Worm (Caenorhabditis elegans) whole organism, L4 larva: ENCODE data around the gene K04G7.1.

Source experiments
- F37D6.2 ChIP-seq: sonication (generic microtip); optimal IDR thresholded peaks from 2 replicates; lab custom pipeline; 2016; ENCODE audit warnings: mild to moderate bottlenecking, missing genetic modification characterization, missing compliant biosample characterization
- F44E2.7 ChIP-seq: fragments of 200-800 bp; sonication (Bioruptor generic); IDR thresholded peaks from 2 replicates; pipeline ENCODE4 v2.1.2; 2022; ENCODE audit warnings: missing genetic modification characterization, missing compliant biosample characterization
- F49E8.2 ChIP-seq: sonication (generic microtip); optimal IDR thresholded peaks from 2 replicates; lab custom pipeline; 2016; ENCODE audit warnings: missing compliant biosample characterization, mild to moderate bottlenecking, missing genetic modification characterization, borderline replicate concordance
- R02D3.7 ChIP-seq: fragments of 150-350 bp; sonication (generic microtip); optimal IDR thresholded peaks from 3 replicates; lab custom pipeline; 2014; ENCODE audit warnings: missing biosample characterization, missing genetic modification characterization
- Y5F2A.4 ChIP-seq: fragments of 200-800 bp; sonication (Bioruptor generic); optimal IDR thresholded peaks from 2 replicates; lab custom pipeline; 2018; ENCODE audit warnings: mild to moderate bottlenecking, missing genetic modification characterization, missing compliant biosample characterization
- Y75B8A.6 ChIP-seq: fragments of 200-800 bp; sonication (Bioruptor generic); IDR thresholded peaks from 2 replicates; pipeline ENCODE4 v1.3.6; 2022; ENCODE audit warnings: missing genetic modification reagents, missing genetic modification characterization, missing compliant biosample characterization
- ZK337.2 ChIP-seq: fragments of 200-800 bp; sonication (Bioruptor generic); IDR thresholded peaks from 2 replicates; pipeline ENCODE4 v1.3.6; 2022; ENCODE audit warnings: missing genetic modification reagents, missing genetic modification characterization, missing compliant biosample characterization
- arid-1 ChIP-seq: fragments of 200-800 bp; sonication (Bioruptor generic); conservative IDR thresholded peaks from 2 replicates; pipeline ENCODE4 v1.3.6; 2022; ENCODE audit warnings: missing genetic modification reagents, missing genetic modification characterization, missing compliant biosample characterization
- attf-4 ChIP-seq: sonication (generic microtip); optimal IDR thresholded peaks from 3 replicates; lab custom pipeline; 2017; ENCODE audit warnings: missing biosample characterization, missing genetic modification characterization
- ceh-32 ChIP-seq: sonication (generic microtip); optimal IDR thresholded peaks from 2 replicates; lab custom pipeline; 2016; ENCODE audit warnings: mild to moderate bottlenecking, missing genetic modification characterization, missing compliant biosample characterization; ENCODE audit not compliant: poor library complexity
- ceh-62 ChIP-seq: sonication (generic microtip); optimal IDR thresholded peaks from 2 replicates; lab custom pipeline; 2017; ENCODE audit warnings: missing biosample characterization, missing genetic modification characterization
- ceh-82 ChIP-seq: sonication (generic microtip); optimal IDR thresholded peaks from 2 replicates; lab custom pipeline; 2017; ENCODE audit warnings: missing biosample characterization, missing genetic modification characterization
- cey-2 ChIP-seq: sonication (generic microtip); optimal IDR thresholded peaks from 3 replicates; lab custom pipeline; 2017; ENCODE audit warnings: missing genetic modification characterization, mild to moderate bottlenecking, missing compliant biosample characterization, antibody characterized with exemption, borderline replicate concordance; ENCODE audit not compliant: insufficient read depth
- daf-12 ChIP-seq: fragments of 150-350 bp; optimal IDR thresholded peaks from 2 replicates; lab custom pipeline; 2014; ENCODE audit warnings: missing biosample characterization, missing genetic modification reagents, missing genetic modification characterization
- daf-19 ChIP-seq: fragments of 200-800 bp; sonication (Bioruptor generic); conservative IDR thresholded peaks from 2 replicates; pipeline ENCODE4 v1.3.6; 2022; ENCODE audit warnings: missing genetic modification characterization, missing compliant biosample characterization
- dmd-9 ChIP-seq: fragments of 200-800 bp; sonication (Bioruptor generic); IDR thresholded peaks from 2 replicates; pipeline ENCODE4 v1.3.6; 2022; ENCODE audit warnings: missing genetic modification reagents, missing genetic modification characterization, missing compliant biosample characterization
- dpl-1 ChIP-seq: fragments of 150-350 bp; optimal IDR thresholded peaks from 2 replicates; lab custom pipeline; 2014; ENCODE audit warnings: missing biosample characterization, missing genetic modification reagents, missing genetic modification characterization
- dve-1 ChIP-seq: sonication (generic microtip); optimal IDR thresholded peaks from 2 replicates; lab custom pipeline; 2017; ENCODE audit warnings: antibody characterized with exemption, mild to moderate bottlenecking, missing genetic modification characterization, missing compliant biosample characterization; ENCODE audit not compliant: insufficient read depth
- egl-43 ChIP-seq: fragments of 200-800 bp; sonication (Bioruptor generic); IDR thresholded peaks from 2 replicates; pipeline ENCODE4 v1.3.6; 2022; ENCODE audit warnings: missing genetic modification reagents, missing genetic modification characterization, missing compliant biosample characterization
- gei-8 ChIP-seq: fragments of 200-800 bp; sonication (Bioruptor generic); optimal IDR thresholded peaks from 2 replicates; lab custom pipeline; 2018; ENCODE audit warnings: mild to moderate bottlenecking, missing genetic modification characterization, missing compliant biosample characterization
- lin-15B ChIP-seq: fragments of 150-350 bp; sonication (generic microtip); optimal IDR thresholded peaks from 3 replicates; lab custom pipeline; 2014; ENCODE audit warnings: missing biosample characterization, missing genetic modification characterization
- lin-29 ChIP-seq: fragments of 200-800 bp; sonication (Bioruptor generic); IDR thresholded peaks from 2 replicates; pipeline ENCODE4 v1.3.6; 2022; ENCODE audit warnings: missing genetic modification reagents, missing genetic modification characterization, missing compliant biosample characterization
- lin-38 ChIP-seq: fragments of 200-800 bp; sonication (Bioruptor generic); IDR thresholded peaks from 2 replicates; pipeline ENCODE4 v1.3.6; 2022; ENCODE audit warnings: missing genetic modification reagents, missing genetic modification characterization, missing compliant biosample characterization
- lin-39 ChIP-seq: fragments of 150-350 bp; optimal IDR thresholded peaks from 2 replicates; lab custom pipeline; 2014; ENCODE audit warnings: missing biosample characterization, missing genetic modification reagents, missing genetic modification characterization
- mes-2 ChIP-seq: sonication (generic microtip); optimal IDR thresholded peaks from 2 replicates; lab custom pipeline; 2016; ENCODE audit warnings: missing genotype, mild to moderate bottlenecking, missing genetic modification characterization, missing compliant biosample characterization; ENCODE audit not compliant: poor library complexity, severe bottlenecking
- mxl-2 ChIP-seq: fragments of 200-800 bp; sonication (Bioruptor generic); conservative IDR thresholded peaks from 2 replicates; pipeline ENCODE4 v1.3.6; 2022; ENCODE audit warnings: missing genetic modification reagents, missing genetic modification characterization, missing compliant biosample characterization
- nhr-11 ChIP-seq: fragments of 150-350 bp; optimal IDR thresholded peaks from 2 replicates; lab custom pipeline; 2014; ENCODE audit warnings: missing biosample characterization, missing genetic modification characterization
- nhr-111 ChIP-seq: fragments of 200-800 bp; sonication (Bioruptor generic); optimal IDR thresholded peaks from 2 replicates; lab custom pipeline; 2018; ENCODE audit warnings: mild to moderate bottlenecking, missing genetic modification characterization, missing compliant biosample characterization
- nhr-237 ChIP-seq: sonication (generic microtip); optimal IDR thresholded peaks from 2 replicates; lab custom pipeline; 2017; ENCODE audit warnings: missing biosample characterization, missing genetic modification characterization
- nhr-25 ChIP-seq: sonication (generic microtip); optimal IDR thresholded peaks from 2 replicates; lab custom pipeline; 2017; ENCODE audit warnings: missing genetic modification characterization, mild to moderate bottlenecking, missing compliant biosample characterization, antibody characterized with exemption, moderate library complexity, borderline replicate concordance; ENCODE audit not compliant: insufficient read depth
- nhr-42 ChIP-seq: fragments of 200-800 bp; sonication (Bioruptor generic); IDR thresholded peaks from 2 replicates; pipeline ENCODE4 v1.3.6; 2022; ENCODE audit warnings: missing genetic modification characterization, missing compliant biosample characterization
- nhr-6 ChIP-seq: fragments of 150-350 bp; optimal IDR thresholded peaks from 2 replicates; lab custom pipeline; 2014; ENCODE audit warnings: missing biosample characterization, missing genetic modification characterization
- nhr-76 ChIP-seq: fragments of 150-350 bp; optimal IDR thresholded peaks from 2 replicates; lab custom pipeline; 2014; ENCODE audit warnings: missing biosample characterization, missing genetic modification characterization
- pha-4 ChIP-seq, 2 experiments: fragments of 150-350 bp in 1 of 2; fragments of 200-800 bp in 1 of 2; sonication (Bioruptor generic) in 1 of 2; IDR thresholded peaks in 1 of 2; optimal IDR thresholded peaks in 1 of 2; 2 replicates each; pipeline versions ENCODE4 v1.3.6 to Lab custom; 2014 to 2022; ENCODE audit warnings: missing genetic modification characterization in 2 of 2, missing genetic modification reagents in 2 of 2, missing biosample characterization in 1 of 2, missing compliant biosample characterization in 1 of 2
- pqm-1 ChIP-seq: sonication (generic microtip); optimal IDR thresholded peaks from 2 replicates; lab custom pipeline; 2017; ENCODE audit warnings: missing biosample characterization, missing genetic modification characterization
- rbr-2 ChIP-seq: sonication (generic microtip); optimal IDR thresholded peaks from 2 replicates; lab custom pipeline; 2016; ENCODE audit warnings: missing genotype, missing genetic modification characterization, missing compliant biosample characterization
- sdz-12 ChIP-seq: fragments of 200-800 bp; sonication (Bioruptor generic); optimal IDR thresholded peaks from 2 replicates; lab custom pipeline; 2018; ENCODE audit warnings: mild to moderate bottlenecking, missing genetic modification characterization, missing compliant biosample characterization
- set-16 ChIP-seq: fragments of 200-800 bp; sonication (Bioruptor generic); IDR thresholded peaks from 2 replicates; pipeline ENCODE4 v1.3.6; 2022; ENCODE audit warnings: missing genetic modification reagents, missing genetic modification characterization, missing compliant biosample characterization
- skn-1 ChIP-seq: fragments of 150-350 bp; optimal IDR thresholded peaks from 2 replicates; lab custom pipeline; 2014; ENCODE audit warnings: missing biosample characterization, missing genetic modification characterization
- snpc-1.2 ChIP-seq: fragments of 200-800 bp; sonication (Bioruptor generic); IDR thresholded peaks from 2 replicates; pipeline ENCODE4 v1.3.6; 2022; ENCODE audit warnings: missing genetic modification reagents, missing genetic modification characterization, missing compliant biosample characterization
- spr-3 ChIP-seq: fragments of 200-800 bp; sonication (Bioruptor generic); optimal IDR thresholded peaks from 2 replicates; lab custom pipeline; 2018; ENCODE audit warnings: mild to moderate bottlenecking, missing genetic modification characterization, missing compliant biosample characterization
- vab-7 ChIP-seq: fragments of 200-800 bp; sonication (Bioruptor generic); IDR thresholded peaks from 2 replicates; pipeline ENCODE4 v1.3.6; 2022; ENCODE audit warnings: missing genetic modification reagents, missing genetic modification characterization, missing compliant biosample characterization
- zfp-3 ChIP-seq: fragments of 200-800 bp; sonication (Bioruptor generic); conservative IDR thresholded peaks from 2 replicates; pipeline ENCODE4 v1.3.6; 2022; ENCODE audit warnings: missing genetic modification reagents, missing genetic modification characterization, missing compliant biosample characterization
- zip-11 ChIP-seq: fragments of 200-800 bp; sonication (Bioruptor generic); IDR thresholded peaks from 2 replicates; pipeline ENCODE4 v1.3.6; 2022; ENCODE audit warnings: missing genetic modification characterization, missing compliant biosample characterization
- zip-2 ChIP-seq: fragments of 150-350 bp; optimal IDR thresholded peaks from 2 replicates; lab custom pipeline; 2014; ENCODE audit warnings: missing biosample characterization, missing genetic modification characterization
- ztf-7 ChIP-seq: fragments of 150-350 bp; optimal IDR thresholded peaks from 2 replicates; lab custom pipeline; 2014; ENCODE audit warnings: missing biosample characterization, missing genetic modification characterization

Gene K04G7.1

DNA sequence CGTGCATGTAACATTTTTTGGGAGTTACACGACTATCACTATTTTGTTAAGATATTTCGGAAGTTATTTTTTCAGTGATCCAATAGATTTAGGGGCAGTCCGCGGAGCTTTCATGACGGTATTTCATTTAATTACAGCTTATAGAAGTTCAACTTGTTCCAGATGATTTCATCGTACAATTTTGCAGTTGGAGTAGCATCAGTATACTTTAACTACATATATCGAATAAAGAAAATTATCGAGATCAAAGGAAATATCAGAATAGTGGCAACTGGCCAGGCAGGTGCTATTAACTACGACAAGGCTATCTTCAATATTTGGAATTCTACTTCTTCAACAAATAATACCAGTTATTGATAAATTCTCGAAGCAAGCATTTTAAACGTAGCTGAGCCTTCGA is 16.0 kb downstream of the K04G7.1 start (continued):
- TF ChIP-seq dmd-9 (no peak), nhr-76 (no peak), ZK337.2 (GFP tag; lab: Robert Waterston, UW) (no peak)

DNA sequence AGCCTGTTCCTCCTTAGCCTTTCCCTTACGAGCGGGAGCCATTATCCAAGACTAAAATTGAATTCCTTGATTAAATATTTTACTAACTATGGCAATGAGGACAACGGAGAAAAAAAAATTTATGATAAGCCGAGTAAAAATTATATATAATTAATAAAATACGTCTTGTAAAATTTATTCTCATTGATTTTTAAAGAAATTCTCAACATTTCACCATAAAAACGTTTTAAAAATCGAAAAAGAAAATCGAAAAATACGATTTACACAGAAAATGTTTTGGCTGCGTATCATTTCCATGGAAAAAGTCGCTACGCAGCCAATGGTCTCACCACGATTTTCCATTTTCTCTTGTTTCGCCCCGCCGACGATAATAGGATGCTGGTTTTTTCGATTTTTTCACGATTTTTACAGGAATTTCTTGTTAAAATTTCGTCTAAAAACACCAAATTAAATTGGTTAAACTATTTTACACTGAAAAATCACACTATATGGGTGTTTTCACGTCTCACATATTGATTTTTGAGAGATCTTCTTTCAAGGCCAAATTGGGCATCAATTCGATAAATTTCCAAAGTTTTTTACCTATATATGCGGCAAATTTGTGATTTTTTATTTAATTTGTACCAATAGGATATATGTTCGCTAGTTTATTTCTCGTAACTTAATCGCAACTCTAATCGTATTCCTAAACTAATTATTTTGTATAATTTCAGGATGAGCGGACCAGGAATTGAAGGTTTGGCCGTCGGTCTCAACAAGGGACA is 17.2 kb downstream of the K04G7.1 start, which contains the start of the genes rps-14 and rpl-36:
rps-14 (minus strand) TSS at position 51 of the 764 bp plus-strand sequence.
rpl-36 (plus strand) TSS at position 714 of the 764 bp plus-strand sequence.
- TF ChIP-seq set-16 (no peak), F49E8.2 (tag; lab: Kevin White, UChicago) (no peak), sdz-12 (GFP tag; lab: Kevin White, UChicago) (no peak), F44E2.7 (GFP tag; lab: Robert Waterston, UW) (no peak), daf-19 (GFP tag; lab: Robert Waterston, UW) (no peak), arid-1 (GFP tag; lab: Robert Waterston, UW) (0 out of 2 replicates have a peak, but pooled peaks have one; percentile 28), vab-7 (no peak), ZK337.2 (GFP tag; lab: Robert Waterston, UW) (no peak), cey-2 (tag; lab: Kevin White, UChicago) (no peak), mxl-2 (GFP tag; lab: Robert Waterston, UW) (no peak), lin-29 (GFP tag; lab: Robert Waterston, UW) (peak; percentile 12; the same call in 1 of the 2 replicates), mes-2 (tag; lab: Kevin White, UChicago) (peak; percentile 92), spr-3 (peak; percentile 16), ceh-62 (no peak), dve-1 (tag; lab: Kevin White, UChicago) (peak; percentile 95), pqm-1 (tag; lab: Kevin White, UChicago) (no peak), zfp-3 (GFP tag; lab: Robert Waterston, UW) (peak; percentile 84), snpc-1.2 (GFP tag; lab: Robert Waterston, UW) (0 out of 2 replicates have a peak, but pooled peaks have one; percentile 9), Y5F2A.4 (no peak), lin-39 (tag; lab: Kevin White, UChicago) (no peak), F37D6.2 (peak; percentile 57), zip-2 (tag; lab: Kevin White, UChicago) (peak; percentile 9), lin-38 (peak; percentile 86), dpl-1 (GFP tag; lab: Kevin White, UChicago) (peak; percentile 89), ceh-82 (tag; lab: Kevin White, UChicago) (no peak), attf-4 (tag; lab: Kevin White, UChicago) (no peak), pha-4 (GFP tag; IDR thresholded peaks at IDR 0.05; lab: Robert Waterston, UW) (peak; percentile 35; the same call in 1 of the 2 replicates), pha-4 (tag; optimal IDR thresholded peaks at IDR 0.05; lab: Kevin White, UChicago) (peak; percentile 92), nhr-42 (GFP tag; lab: Robert Waterston, UW) (peak; percentile 53; the same call in 1 of the 2 replicates), egl-43 (GFP tag; lab: Robert Waterston, UW) (no peak), nhr-11 (tag; lab: Kevin White, UChicago) (peak; percentile 81), rbr-2 (peak; percentile 81), daf-12 (tag; lab: Kevin White, UChicago) (no peak), nhr-111 (GFP tag; lab: Kevin White, UChicago) (no peak), ceh-32 (tag; lab: Kevin White, UChicago) (no peak), nhr-76 (no peak), nhr-237 (tag; lab: Kevin White, UChicago) (no peak), ztf-7 (peak; percentile 75), gei-8 (GFP tag; lab: Kevin White, UChicago) (no peak), Y75B8A.6 (GFP tag; lab: Robert Waterston, UW) (no peak), skn-1 (tag; lab: Kevin White, UChicago) (no peak), nhr-6 (tag; lab: Kevin White, UChicago) (peak; percentile 86), zip-11 (GFP tag; lab: Robert Waterston, UW) (no peak), nhr-25 (tag; lab: Kevin White, UChicago) (peak; percentile 62), lin-15B (tag; lab: Kevin White, UChicago) (peak; percentile 34), R02D3.7 (tag; lab: Kevin White, UChicago) (no peak)
